Worm (Caenorhabditis elegans) whole organism, young adult: ENCODE data around the gene F37H8.6.

Experiments
- B0261.1 ChIP-seq: sonication (generic microtip); optimal IDR thresholded peaks from 2 replicates; lab custom pipeline; 2016; ENCODE audit warnings: mild to moderate bottlenecking, missing genetic modification characterization, moderate library complexity, missing compliant biosample characterization
- B0336.3 ChIP-seq: fragments of 200-800 bp; sonication (Bioruptor generic); IDR thresholded peaks from 2 replicates; pipeline ENCODE4 v1.3.6; 2022; ENCODE audit warnings: missing genetic modification characterization, missing compliant biosample characterization
- F37B4.10 ChIP-seq: fragments of 200-800 bp; sonication (Bioruptor generic); IDR thresholded peaks from 2 replicates; pipeline ENCODE4 v1.3.6; 2022; ENCODE audit warnings: missing genetic modification characterization, missing compliant biosample characterization
- F52B5.7 ChIP-seq: sonication (generic microtip); optimal IDR thresholded peaks from 2 replicates; lab custom pipeline; 2016; ENCODE audit warnings: mild to moderate bottlenecking, missing genetic modification characterization, missing compliant biosample characterization
- K11D2.4 ChIP-seq: fragments of 200-800 bp; sonication (Bioruptor generic); IDR thresholded peaks from 2 replicates; pipeline ENCODE4 v1.3.6; 2022; ENCODE audit warnings: missing genetic modification reagents, missing genetic modification characterization, missing compliant biosample characterization
- K12H6.12 ChIP-seq: fragments of 200-800 bp; sonication (Bioruptor generic); optimal IDR thresholded peaks from 2 replicates; lab custom pipeline; 2018; ENCODE audit warnings: mild to moderate bottlenecking, missing genetic modification characterization, missing compliant biosample characterization
- Y53F4B.3 ChIP-seq: fragments of 200-800 bp; sonication (Bioruptor generic); IDR thresholded peaks from 2 replicates; pipeline ENCODE4 v1.3.6; 2022; ENCODE audit warnings: missing genetic modification reagents, missing genetic modification characterization, missing compliant biosample characterization
- ZK185.1 ChIP-seq: sonication (generic microtip); optimal IDR thresholded peaks from 2 replicates; lab custom pipeline; 2016; ENCODE audit warnings: mild to moderate bottlenecking, missing genetic modification characterization, missing compliant biosample characterization; ENCODE audit not compliant: poor library complexity, severe bottlenecking
- athp-1 ChIP-seq: sonication (generic microtip); optimal IDR thresholded peaks from 2 replicates; lab custom pipeline; 2017; ENCODE audit warnings: mild to moderate bottlenecking, missing genetic modification characterization, missing compliant biosample characterization
- attf-5 ChIP-seq: fragments of 200-800 bp; sonication (Bioruptor generic); optimal IDR thresholded peaks from 2 replicates; lab custom pipeline; 2018; ENCODE audit warnings: mild to moderate bottlenecking, missing genetic modification characterization, missing compliant biosample characterization
- attf-6 ChIP-seq: fragments of 200-800 bp; sonication (Bioruptor generic); IDR thresholded peaks from 2 replicates; pipeline ENCODE4 v1.3.6; 2022; ENCODE audit warnings: missing genetic modification reagents, missing genetic modification characterization, missing compliant biosample characterization
- ceh-27 ChIP-seq: fragments of 200-800 bp; sonication (Bioruptor generic); optimal IDR thresholded peaks from 2 replicates; lab custom pipeline; 2018; ENCODE audit warnings: mild to moderate bottlenecking, missing genetic modification characterization, moderate library complexity, missing compliant biosample characterization
- chd-7 ChIP-seq: sonication (generic microtip); optimal IDR thresholded peaks from 2 replicates; lab custom pipeline; 2016; ENCODE audit warnings: mild to moderate bottlenecking, missing genetic modification characterization, moderate library complexity, missing compliant biosample characterization
- dpl-1 ChIP-seq: fragments of 150-350 bp; optimal IDR thresholded peaks from 2 replicates; lab custom pipeline; 2014; ENCODE audit warnings: missing biosample characterization, missing genetic modification reagents, missing genetic modification characterization
- efl-1 ChIP-seq: fragments of 150-350 bp; optimal IDR thresholded peaks from 2 replicates; lab custom pipeline; 2014; ENCODE audit warnings: missing biosample characterization, missing genetic modification reagents, missing genetic modification characterization
- egl-44 ChIP-seq: fragments of 200-800 bp; sonication (Bioruptor generic); IDR thresholded peaks from 2 replicates; pipeline ENCODE4 v1.3.6; 2022; ENCODE audit warnings: missing genetic modification reagents, missing genetic modification characterization, missing compliant biosample characterization
- ekl-4 ChIP-seq: fragments of 200-800 bp; sonication (Bioruptor generic); IDR thresholded peaks from 2 replicates; pipeline ENCODE4 v1.3.6; 2022; ENCODE audit warnings: missing genetic modification reagents, missing genetic modification characterization, missing compliant biosample characterization
- ets-4 ChIP-seq: fragments of 200-800 bp; sonication (Bioruptor generic); optimal IDR thresholded peaks from 2 replicates; lab custom pipeline; 2018; ENCODE audit warnings: mild to moderate bottlenecking, missing genetic modification characterization, missing compliant biosample characterization
- fkh-3 ChIP-seq: sonication (generic microtip); optimal IDR thresholded peaks from 2 replicates; lab custom pipeline; 2016; ENCODE audit warnings: mild to moderate bottlenecking, missing genetic modification characterization, missing compliant biosample characterization
- him-1 ChIP-seq: sonication (generic microtip); optimal IDR thresholded peaks from 2 replicates; lab custom pipeline; 2016; ENCODE audit warnings: missing genotype, missing genetic modification reagents, missing genetic modification characterization, missing compliant biosample characterization
- hlh-26 ChIP-seq: fragments of 200-800 bp; sonication (Bioruptor generic); conservative IDR thresholded peaks from 2 replicates; pipeline ENCODE4 v1.3.6; 2022; ENCODE audit warnings: missing genetic modification reagents, missing genetic modification characterization, missing compliant biosample characterization
- hmg-1.2 ChIP-seq: fragments of 200-800 bp; sonication (Bioruptor generic); IDR thresholded peaks from 2 replicates; pipeline ENCODE4 v1.3.6; 2022; ENCODE audit warnings: missing genetic modification reagents, missing genetic modification characterization, missing compliant biosample characterization
- let-526 ChIP-seq: fragments of 200-800 bp; sonication (Bioruptor generic); IDR thresholded peaks from 2 replicates; pipeline ENCODE4 v1.3.6; 2022; ENCODE audit warnings: missing genetic modification reagents, missing genetic modification characterization, missing compliant biosample characterization
- let-607 ChIP-seq, 2 experiments: fragments of 200-800 bp in 1 of 2; sonication (Bioruptor generic) in 1 of 2; sonication (generic microtip) in 1 of 2; optimal IDR thresholded peaks; 2 replicates each; lab custom pipeline; 2016 to 2018; ENCODE audit warnings: mild to moderate bottlenecking in 2 of 2, missing compliant biosample characterization in 2 of 2, missing genetic modification characterization in 2 of 2, moderate library complexity in 2 of 2, missing genotype in 1 of 2
- lin-26 ChIP-seq: fragments of 200-800 bp; sonication (Bioruptor generic); IDR thresholded peaks from 2 replicates; pipeline ENCODE4 v1.3.6; 2022; ENCODE audit warnings: missing genetic modification reagents, missing genetic modification characterization, missing compliant biosample characterization
- lin-35 ChIP-seq, 3 experiments: fragments of 150-350 bp in 2 of 3; sonication (generic microtip) in 1 of 3; optimal IDR thresholded peaks; 2 replicates each; lab custom pipeline; 2014 to 2018; ENCODE audit warnings: missing biosample characterization in 3 of 3, missing genetic modification characterization in 3 of 3, missing genetic modification reagents in 3 of 3
- lin-54 ChIP-seq: fragments of 200-800 bp; sonication (Bioruptor generic); optimal IDR thresholded peaks from 2 replicates; lab custom pipeline; 2018; ENCODE audit warnings: mild to moderate bottlenecking, missing genetic modification characterization, missing compliant biosample characterization
- lsl-1 ChIP-seq: fragments of 200-800 bp; sonication (Bioruptor generic); optimal IDR thresholded peaks from 2 replicates; lab custom pipeline; 2018; ENCODE audit warnings: mild to moderate bottlenecking, missing genetic modification characterization, moderate library complexity, missing compliant biosample characterization
- mcd-1 ChIP-seq: fragments of 200-800 bp; sonication (Bioruptor generic); IDR thresholded peaks from 2 replicates; pipeline ENCODE4 v1.3.6; 2022; ENCODE audit warnings: missing genetic modification reagents, missing genetic modification characterization, missing compliant biosample characterization
- mes-4 ChIP-seq: sonication (generic microtip); optimal IDR thresholded peaks from 2 replicates; lab custom pipeline; 2016; ENCODE audit warnings: missing genotype, missing genetic modification characterization, missing compliant biosample characterization
- mxl-1 ChIP-seq: sonication (generic microtip); optimal IDR thresholded peaks from 2 replicates; lab custom pipeline; 2016; ENCODE audit warnings: missing genetic modification characterization, missing compliant biosample characterization
- nfya-1 ChIP-seq: sonication (generic microtip); optimal IDR thresholded peaks from 2 replicates; lab custom pipeline; 2017; ENCODE audit warnings: antibody characterized with exemption, missing compliant biosample characterization, missing genetic modification characterization, borderline replicate concordance; ENCODE audit not compliant: insufficient read depth
- nfyb-1 ChIP-seq: fragments of 200-800 bp; sonication (Bioruptor generic); IDR thresholded peaks from 2 replicates; pipeline ENCODE4 v1.3.6; 2022; ENCODE audit warnings: missing genetic modification reagents, missing genetic modification characterization, missing compliant biosample characterization
- nhr-179 ChIP-seq: sonication (generic microtip); optimal IDR thresholded peaks from 2 replicates; lab custom pipeline; 2016; ENCODE audit warnings: mild to moderate bottlenecking, missing genetic modification characterization, missing compliant biosample characterization
- rec-8 ChIP-seq, 2 experiments: sonication (generic microtip); optimal IDR thresholded peaks; 2 replicates each; lab custom pipeline; 2016; ENCODE audit warnings: mild to moderate bottlenecking in 2 of 2, missing genetic modification characterization in 2 of 2, missing genetic modification reagents in 2 of 2, missing genotype in 2 of 2, missing biosample characterization in 1 of 2, missing compliant biosample characterization in 1 of 2, moderate library complexity in 1 of 2
- sdz-38 ChIP-seq: sonication (generic microtip); optimal IDR thresholded peaks from 2 replicates; lab custom pipeline; 2016; ENCODE audit warnings: missing genotype, missing genetic modification characterization, missing compliant biosample characterization
- snpc-1.3 ChIP-seq: sonication (generic microtip); optimal IDR thresholded peaks from 2 replicates; lab custom pipeline; 2017; ENCODE audit warnings: missing genetic modification characterization, mild to moderate bottlenecking, missing compliant biosample characterization, antibody characterized with exemption, moderate library complexity, missing genotype, missing genetic modification reagents; ENCODE audit not compliant: insufficient read depth
- snpc-4 ChIP-seq, 5 experiments: fragments of 150-350 bp in 1 of 5; sonication (generic microtip) in 4 of 5; optimal IDR thresholded peaks; 2 replicates each; lab custom pipeline; 2014 to 2018; ENCODE audit warnings: missing genetic modification characterization in 5 of 5, missing biosample characterization in 3 of 5, antibody characterized with exemption in 2 of 5, mild to moderate bottlenecking in 2 of 5, missing compliant biosample characterization in 2 of 5, missing genotype in 2 of 5, moderate library complexity in 2 of 5, missing genetic modification reagents in 1 of 5
- tbp1 ChIP-seq: fragments of 200-800 bp; sonication (Bioruptor generic); optimal IDR thresholded peaks from 2 replicates; lab custom pipeline; 2018; ENCODE audit warnings: mild to moderate bottlenecking, missing genetic modification characterization, missing compliant biosample characterization
- tbx-9 ChIP-seq: sonication (generic microtip); optimal IDR thresholded peaks from 2 replicates; lab custom pipeline; 2016; ENCODE audit warnings: borderline replicate concordance, missing genetic modification characterization, inconsistent platforms, missing compliant biosample characterization
- xnd-1 ChIP-seq: sonication (generic microtip); optimal IDR thresholded peaks from 2 replicates; lab custom pipeline; 2016; ENCODE audit warnings: missing genotype, missing genetic modification reagents, missing genetic modification characterization, missing compliant biosample characterization
- zfh-2 ChIP-seq: fragments of 200-800 bp; sonication (Bioruptor generic); conservative IDR thresholded peaks from 2 replicates; pipeline ENCODE4 v1.3.6; 2022; ENCODE audit warnings: missing genetic modification reagents, missing genetic modification characterization, missing compliant biosample characterization
- zim-3 ChIP-seq: sonication (generic microtip); optimal IDR thresholded peaks from 2 replicates; lab custom pipeline; 2017; ENCODE audit warnings: mild to moderate bottlenecking, missing genetic modification characterization, moderate library complexity, missing compliant biosample characterization
- ztf-18 ChIP-seq: sonication (generic microtip); optimal IDR thresholded peaks from 2 replicates; lab custom pipeline; 2016; ENCODE audit warnings: missing genotype, mild to moderate bottlenecking, missing genetic modification characterization, missing compliant biosample characterization
- ztf-25 ChIP-seq: fragments of 200-800 bp; sonication (Bioruptor generic); IDR thresholded peaks from 2 replicates; pipeline ENCODE4 v1.3.6; 2022; ENCODE audit warnings: missing genetic modification reagents, missing genetic modification characterization, missing compliant biosample characterization

The F37H8.6 gene

DNA sequence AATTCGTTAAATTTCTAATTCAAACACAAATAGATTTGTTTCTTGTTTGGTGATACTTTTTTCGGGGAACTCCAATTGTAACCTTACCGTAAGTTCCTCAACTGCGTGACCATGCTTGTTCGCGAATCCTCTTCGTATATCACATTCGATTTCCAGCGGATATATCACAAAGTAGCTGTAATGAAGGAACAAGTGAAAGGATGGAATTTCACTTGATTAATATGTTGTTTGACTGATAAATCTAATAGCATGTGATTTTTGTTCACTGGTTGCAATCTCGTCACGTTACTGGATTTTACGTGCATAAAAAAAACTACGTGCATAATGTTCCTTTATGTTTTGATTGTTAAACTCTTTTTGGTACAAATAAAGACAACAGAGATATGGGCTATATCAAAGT is 15.6 kb downstream of the F37H8.6 start:
- TF ChIP-seq nfya-1 (tag; lab: Kevin White, UChicago) = no peak
- TF ChIP-seq dpl-1 (GFP tag; lab: Kevin White, UChicago) = no peak
- no peak for TF ChIP-seq attf-6 (GFP tag; lab: Robert Waterston, UW)
- no peak for TF ChIP-seq sdz-38 (tag; lab: Kevin White, UChicago)
- TF ChIP-seq ztf-25 = no peak
- no peak for TF ChIP-seq B0336.3 (GFP tag; lab: Robert Waterston, UW)
- no peak for TF ChIP-seq xnd-1 (tag; lab: Kevin White, UChicago)
- TF ChIP-seq let-526 (GFP tag; lab: Robert Waterston, UW) = no peak
- no peak for TF ChIP-seq lsl-1 (GFP tag; lab: Kevin White, UChicago)
- TF ChIP-seq B0261.1 (tag; lab: Kevin White, UChicago) = no peak
- TF ChIP-seq lin-26 (GFP tag; lab: Robert Waterston, UW) = no peak
- TF ChIP-seq attf-5 (GFP tag; lab: Kevin White, UChicago) = no peak

DNA sequence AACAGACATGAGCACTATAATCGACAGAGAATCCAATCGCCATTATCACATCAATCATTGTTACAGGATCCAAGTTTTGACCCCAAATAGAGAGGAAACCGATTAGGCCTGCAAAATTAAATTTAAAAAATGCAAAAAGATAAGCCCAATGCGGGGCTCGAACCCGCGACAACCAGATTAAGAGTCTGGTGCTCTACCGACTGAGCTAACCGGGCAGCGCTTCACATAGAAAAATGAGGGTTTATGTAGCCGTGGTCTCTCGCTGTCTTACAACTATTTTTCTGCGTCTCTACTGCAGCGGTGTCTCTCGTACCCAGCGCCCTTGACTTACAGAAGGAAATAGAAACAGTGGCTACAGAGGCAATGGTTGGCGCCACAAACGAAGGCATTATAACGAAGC is 19.6 kb downstream of the F37H8.6 start:
- TF ChIP-seq egl-44 (GFP tag; lab: Robert Waterston, UW) (peak; percentile 68; the same call in 1 of the 2 replicates), him-1 (tag; lab: Kevin White, UChicago) (peak; percentile 84), zim-3 (tag; lab: Kevin White, UChicago) (no peak), mes-4 (tag; lab: Kevin White, UChicago) (peak; percentile 36), hlh-26 (no peak), tbx-9 (tag; lab: Kevin White, UChicago) (no peak), mxl-1 (tag; lab: Kevin White, UChicago) (peak; percentile 82), mcd-1 (GFP tag; lab: Robert Waterston, UW) (peak; percentile 69), snpc-1.3 (tag; lab: Kevin White, UChicago) (peak; percentile 58), ceh-27 (GFP tag; lab: Kevin White, UChicago) (peak; percentile 19), chd-7 (tag; lab: Kevin White, UChicago) (peak; percentile 44), tbp1 (GFP tag; lab: Kevin White, UChicago) (peak; percentile 98), ets-4 (no peak), Y53F4B.3 (0 out of 2 replicates have a peak, but pooled peaks have one; percentile 25), lin-26 (GFP tag; lab: Robert Waterston, UW) (peak; percentile 84), attf-5 (GFP tag; lab: Kevin White, UChicago) (peak; percentile 51), lin-54 (GFP tag; lab: Kevin White, UChicago) (peak; percentile 53), rec-8 (tag; optimal IDR thresholded peaks at IDR 0.05; lab: Kevin White, UChicago) (peak in 1 of 2 experiments; percentile 54), ztf-18 (tag; lab: Kevin White, UChicago) (peak; percentile 63), K11D2.4 (0 out of 2 replicates have a peak, but pooled peaks have one; percentile 46), let-607 (tag; optimal IDR thresholded peaks at IDR 0.05; lab: Kevin White, UChicago) (peak in 1 of 2 experiments; percentile 33), athp-1 (tag; lab: Kevin White, UChicago) (peak; percentile 45), B0261.1 (tag; lab: Kevin White, UChicago) (peak; percentile 88), fkh-3 (tag; lab: Kevin White, UChicago) (peak; percentile 3), hmg-1.2 (GFP tag; lab: Robert Waterston, UW) (peak; percentile 86), ztf-25 (peak; percentile 89; the same call in 1 of the 2 replicates), F52B5.7 (tag; lab: Kevin White, UChicago) (no peak), nfyb-1 (GFP tag; lab: Robert Waterston, UW) (peak; percentile 68), K12H6.12 (no peak), ekl-4 (GFP tag; lab: Robert Waterston, UW) (peak; percentile 59; the same call in 1 of the 2 replicates), ZK185.1 (tag; lab: Kevin White, UChicago) (peak; percentile 85), nhr-179 (tag; lab: Kevin White, UChicago) (no peak), efl-1 (GFP tag; lab: Kevin White, UChicago) (no peak), lin-35 (GFP tag; optimal IDR thresholded peaks at IDR 0.05; lab: Kevin White, UChicago) (peak in 1 of 3 experiments; percentile 19), F37B4.10 (GFP tag; lab: Robert Waterston, UW) (no peak), zfh-2 (GFP tag; lab: Robert Waterston, UW) (0 out of 2 replicates have a peak, but pooled peaks have one; percentile 19), snpc-4 (GFP tag; optimal IDR thresholded peaks at IDR 0.05; lab: Kevin White, UChicago) (peak; percentile 36), snpc-4 (tag; optimal IDR thresholded peaks at IDR 0.05; lab: Kevin White, UChicago) (peak; percentile 10 to 83 (median 71))
